Fruit fly (Drosophila melanogaster) whole organism: ENCODE data around the gene CG9915.

ENCODE experiments used
- CG8478 ChIP-seq: fragments of >200 bp; optimal IDR thresholded peaks from 2 replicates; lab custom pipeline; 2018; ENCODE audit warnings: inconsistent platforms
- Dll ChIP-seq: fragments of >200 bp; optimal IDR thresholded peaks from 2 replicates; lab custom pipeline; 2017
- EcR ChIP-seq, 2 experiments: fragments of >200 bp; optimal IDR thresholded peaks; 2 replicates each; lab custom pipeline; 2017; ENCODE audit warnings: missing biosample characterization in 2 of 2, missing genetic modification characterization in 2 of 2, missing genetic modification reagents in 2 of 2
- pan ChIP-seq: fragments of >200 bp; optimal IDR thresholded peaks from 2 replicates; lab custom pipeline; 2017
- psq ChIP-seq: fragments of >200 bp; optimal IDR thresholded peaks from 2 replicates; lab custom pipeline; 2017
- usp ChIP-seq: fragments of >200 bp; optimal IDR thresholded peaks from 2 replicates; lab custom pipeline; 2017; ENCODE audit warnings: missing biosample characterization, missing genetic modification characterization, mixed read lengths

The CG9915 gene

DNA sequence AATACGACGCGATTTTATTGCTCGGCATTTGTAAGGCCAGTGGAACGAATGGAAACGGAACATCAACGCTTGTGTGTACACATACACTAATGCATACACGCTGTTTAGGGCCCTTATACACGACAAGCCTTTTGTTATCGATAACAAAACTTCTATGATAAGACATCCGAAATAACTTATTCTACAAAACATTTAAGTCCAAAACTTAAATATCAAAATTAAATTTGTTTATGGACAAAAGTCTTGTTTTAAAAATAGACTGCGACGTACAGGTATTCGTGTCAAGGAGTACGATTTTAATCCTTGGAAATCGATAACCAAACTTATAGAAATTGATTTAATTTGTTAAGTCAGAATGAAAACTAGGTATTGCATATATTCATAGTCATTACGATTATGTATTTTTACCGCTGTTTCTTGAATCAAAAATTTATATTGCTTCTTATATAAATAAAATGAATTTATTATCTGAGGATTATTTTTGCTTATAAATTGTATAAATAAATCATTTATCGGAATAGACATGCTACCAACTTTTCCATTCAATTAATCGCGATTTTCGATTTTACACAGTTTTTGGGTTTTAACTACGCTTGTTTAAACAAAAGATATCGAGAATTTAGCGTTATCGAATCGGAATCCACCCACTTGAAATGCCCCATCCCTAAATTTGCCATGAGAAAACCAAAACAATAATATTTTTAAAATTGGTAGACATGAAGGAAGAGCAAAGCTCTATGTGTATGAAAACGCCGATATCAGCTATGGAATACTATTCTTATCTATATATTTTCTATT, at the start of gene CG9915, which contains the start of gene SWIP:
Gene CG9915 (minus strand): TSS at position 61 of the 798 bp plus-strand sequence.
Gene SWIP (plus strand): TSS at position 632 of the 798 bp plus-strand sequence.
- TF ChIP-seq EcR (GFP tag; optimal IDR thresholded peaks at IDR 0.05; lab: Kevin White, UChicago) (no peak), CG8478 (lab: Kevin White, UChicago) (no peak), usp (no peak), psq (lab: Kevin White, UChicago) (no peak), pan (lab: Kevin White, UChicago) (no peak), Dll (lab: Kevin White, UChicago) (no peak)

DNA sequence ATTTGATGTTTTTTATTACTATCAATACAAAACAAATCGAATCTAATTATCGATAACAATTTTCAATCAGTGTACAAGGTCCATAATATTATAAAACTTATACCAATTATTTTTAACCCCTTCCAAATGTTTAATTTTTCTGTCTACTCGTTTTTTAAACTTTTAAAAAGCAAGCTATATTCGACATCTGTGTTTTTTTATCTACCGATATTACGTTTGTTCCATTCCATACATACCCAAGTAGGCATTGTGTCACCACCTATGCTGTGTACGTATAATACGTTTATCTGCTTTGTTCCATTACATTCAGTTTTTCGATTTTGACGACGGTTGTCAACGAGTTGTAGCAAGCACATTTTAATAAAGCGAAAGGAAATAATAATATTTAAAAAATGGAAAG, 48.4 kb upstream of the CG9915 start, which contains the start of gene nonA:
Gene nonA (plus strand): TSS at position 264 of the 400 bp plus-strand sequence.
- TF ChIP-seq CG8478 (lab: Kevin White, UChicago) (no peak), pan (lab: Kevin White, UChicago) (no peak), Dll (lab: Kevin White, UChicago) (no peak), EcR (GFP tag; optimal IDR thresholded peaks at IDR 0.05; lab: Kevin White, UChicago) (no peak), psq (lab: Kevin White, UChicago) (no peak), usp (no peak)

DNA sequence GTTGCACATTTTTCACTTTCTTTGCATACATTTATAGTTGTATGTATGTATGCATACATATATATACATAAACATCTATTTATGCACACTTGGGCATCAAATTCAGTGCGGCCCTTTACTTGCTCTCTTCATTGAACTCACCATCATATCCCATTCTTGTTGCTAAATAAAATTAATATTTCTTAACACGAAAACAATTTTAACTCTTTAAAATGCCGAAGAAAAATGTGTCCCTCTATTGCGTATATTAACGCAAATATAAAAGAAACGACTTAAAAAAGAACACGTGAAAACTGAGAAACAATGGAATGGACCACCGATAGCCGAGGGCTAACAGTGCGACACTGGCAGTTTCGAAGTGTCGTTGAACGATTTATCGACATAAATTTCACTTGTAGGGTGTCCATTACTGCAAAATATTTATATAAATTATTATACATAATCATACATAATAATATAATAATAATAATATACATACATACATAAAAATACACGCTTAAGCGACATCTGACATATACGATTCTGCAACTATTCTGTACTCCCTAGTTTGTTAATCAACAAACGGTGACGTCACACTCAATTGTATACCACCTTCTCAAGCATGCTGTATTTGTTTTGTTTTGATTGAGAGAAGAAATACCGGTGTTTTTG, 45.9 kb upstream of the CG9915 start, which contains the start of the genes U2af50 and PIG-Q:
Gene U2af50 (minus strand): TSS at position 370 of the 651 bp plus-strand sequence.
Gene PIG-Q (plus strand): TSS at position 474 of the 651 bp plus-strand sequence.
- TF ChIP-seq Dll (lab: Kevin White, UChicago) (no peak), EcR (GFP tag; optimal IDR thresholded peaks at IDR 0.05; lab: Kevin White, UChicago) (no peak), pan (lab: Kevin White, UChicago) (no peak), CG8478 (lab: Kevin White, UChicago) (no peak), psq (lab: Kevin White, UChicago) (no peak), usp (no peak)

DNA sequence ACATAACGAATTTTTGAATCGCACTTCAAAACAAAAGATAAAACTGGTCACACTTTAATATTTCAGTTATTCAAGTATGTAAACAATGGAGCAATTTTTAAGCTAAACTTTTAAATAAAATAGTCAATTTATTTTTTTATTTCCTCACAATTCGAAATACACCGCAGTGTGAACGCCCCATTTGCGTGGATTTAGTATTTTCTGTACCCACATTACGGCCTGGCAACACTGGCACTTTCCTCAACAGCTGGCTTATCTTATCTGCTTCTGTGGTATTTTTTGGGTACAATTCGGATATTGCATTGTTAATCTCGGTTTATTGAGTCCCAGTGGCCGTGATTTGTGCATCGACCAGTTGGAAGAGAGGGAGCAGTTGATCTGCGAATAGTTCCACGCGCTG, 37.1 kb upstream of the CG9915 start, which contains the start of gene sl:
Gene sl (plus strand): TSS at position 254 of the 400 bp plus-strand sequence.
- TF ChIP-seq usp (no peak), psq (lab: Kevin White, UChicago) (no peak), CG8478 (lab: Kevin White, UChicago) (no peak), pan (lab: Kevin White, UChicago) (no peak), EcR (GFP tag; optimal IDR thresholded peaks at IDR 0.05; lab: Kevin White, UChicago) (no peak), Dll (lab: Kevin White, UChicago) (no peak)

DNA sequence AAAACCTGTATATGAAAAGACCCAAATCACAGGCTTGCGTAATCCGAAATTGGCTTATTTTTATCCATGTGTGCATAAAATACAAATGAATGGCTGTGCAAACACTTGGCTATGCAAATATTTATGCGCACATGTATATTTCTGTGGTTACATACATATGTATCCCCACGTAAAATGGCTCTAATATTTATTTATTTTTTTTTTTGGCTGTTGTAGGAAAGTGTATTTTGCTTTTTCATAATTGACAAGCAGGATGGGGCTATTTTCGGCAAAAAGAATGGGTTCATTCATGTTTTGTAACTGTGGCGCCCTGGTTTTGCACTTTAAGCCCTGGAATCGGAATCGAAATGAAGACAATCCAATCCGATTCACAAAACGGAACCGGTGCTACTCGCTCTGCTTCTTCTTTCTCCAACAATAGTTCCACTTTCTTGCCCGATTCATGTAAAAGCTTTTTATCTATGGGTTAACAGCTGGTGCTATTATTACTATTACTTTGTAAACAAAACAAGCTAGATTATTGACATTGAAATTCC, 22.2 kb upstream of the CG9915 start:
- TF ChIP-seq EcR (GFP tag; optimal IDR thresholded peaks at IDR 0.05; lab: Kevin White, UChicago) (no peak), usp (no peak), pan (lab: Kevin White, UChicago) (no peak), Dll (lab: Kevin White, UChicago) (no peak), CG8478 (lab: Kevin White, UChicago) (no peak), psq (lab: Kevin White, UChicago) (no peak)

DNA sequence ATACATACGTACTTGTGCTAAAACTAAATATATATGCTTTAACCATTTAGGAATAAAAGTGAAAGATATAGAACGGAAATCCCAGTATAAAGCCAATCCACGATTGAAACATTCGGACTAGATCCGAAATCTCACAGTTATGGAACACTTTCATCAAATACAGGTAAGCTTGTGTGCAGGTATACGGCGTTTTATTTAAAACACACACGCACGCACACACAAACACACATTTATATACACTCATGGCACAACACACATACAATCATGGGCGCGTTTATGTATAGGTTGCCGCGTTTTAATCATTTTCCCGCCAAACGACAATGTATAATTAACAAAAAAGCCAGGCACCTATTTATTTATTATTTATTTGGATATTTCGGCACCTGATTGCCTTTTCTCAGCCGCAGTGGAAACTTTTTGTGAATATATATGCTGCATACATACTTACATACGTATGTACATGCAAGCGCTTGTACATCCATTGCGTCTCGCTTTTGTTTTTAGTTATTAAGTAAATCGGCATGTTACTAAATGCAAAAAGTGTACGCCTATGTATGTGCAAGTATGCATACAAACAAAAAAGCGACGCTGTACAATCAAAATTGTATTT, 21.4 kb upstream of the CG9915 start:
- TF ChIP-seq usp, result no peak
- TF ChIP-seq Dll (lab: Kevin White, UChicago), result no peak
- no peak for TF ChIP-seq psq (lab: Kevin White, UChicago)
- TF ChIP-seq CG8478 (lab: Kevin White, UChicago), result no peak

DNA sequence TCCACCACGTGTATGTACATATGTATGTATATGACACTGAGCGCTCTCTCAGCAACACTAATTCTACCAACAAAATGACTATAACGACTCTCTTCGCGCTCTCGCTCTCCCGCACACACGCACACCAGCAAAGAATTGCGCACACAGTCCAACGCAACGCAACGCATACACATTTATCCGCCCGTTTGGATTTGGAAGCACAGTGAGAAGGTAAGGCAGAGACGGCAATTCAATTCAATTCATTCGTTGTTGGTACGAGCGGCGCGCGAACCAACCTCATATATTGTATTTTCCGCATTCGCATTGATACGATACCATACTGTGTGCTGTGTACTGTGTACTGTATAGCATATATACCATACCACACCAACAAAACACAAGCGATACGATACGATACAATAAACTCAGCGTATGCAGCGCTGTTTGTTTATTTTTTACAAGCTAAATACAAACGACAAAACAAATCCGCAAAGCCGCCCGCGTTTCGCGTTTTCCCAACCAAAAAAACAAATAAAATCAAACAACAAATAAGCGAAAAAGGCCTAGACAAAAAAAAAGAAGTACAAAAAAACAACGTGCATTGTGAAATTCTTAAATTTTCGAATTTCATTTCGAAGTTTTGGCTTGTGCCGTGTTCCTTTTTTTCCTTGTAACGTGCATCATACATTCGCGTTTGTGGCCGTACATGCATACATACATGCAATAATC, 20.6 kb upstream of the CG9915 start, which contains the start of the genes CG9921 and Dsp1:
Gene CG9921 (minus strand): TSS at position 167 of the 708 bp plus-strand sequence.
Gene Dsp1 (plus strand): TSS at position 179 of the 708 bp plus-strand sequence.
- TF ChIP-seq usp (no peak), Dll (lab: Kevin White, UChicago) (no peak), psq (lab: Kevin White, UChicago) (no peak), EcR (GFP tag; optimal IDR thresholded peaks at IDR 0.05; lab: Kevin White, UChicago) (no peak), pan (lab: Kevin White, UChicago) (no peak), CG8478 (lab: Kevin White, UChicago) (no peak)

DNA sequence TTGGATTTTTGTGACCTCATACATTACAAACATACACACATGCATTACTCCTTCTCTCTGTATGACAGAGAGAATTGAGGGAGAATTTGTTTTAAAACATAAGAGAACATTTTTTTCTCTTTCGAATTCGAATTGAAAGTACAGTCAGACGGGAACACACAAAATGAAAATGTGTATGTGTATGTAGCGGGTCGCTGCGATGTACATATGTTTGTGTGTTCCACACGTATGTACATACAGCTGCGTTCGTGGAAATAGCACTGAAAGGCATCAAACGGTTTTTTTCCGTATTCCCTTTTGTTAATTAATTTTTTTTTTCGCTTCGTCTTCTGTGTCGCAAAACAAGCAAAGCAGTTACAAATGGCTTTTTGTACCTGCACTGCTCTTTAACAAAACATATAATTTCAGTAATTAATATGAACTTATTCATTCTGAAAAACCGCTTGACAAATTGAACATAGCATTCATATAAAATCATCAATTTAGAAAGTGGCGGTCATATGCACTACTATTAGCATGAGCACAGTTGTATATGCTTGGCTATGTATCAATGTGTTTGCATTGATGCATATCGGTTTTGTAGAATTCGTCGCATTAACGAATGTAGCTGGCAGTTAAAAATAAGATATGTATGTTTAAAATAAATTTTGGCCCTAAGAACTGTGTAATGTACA, 19.8 kb upstream of the CG9915 start:
- TF ChIP-seq CG8478 (lab: Kevin White, UChicago), result no peak
- no peak for TF ChIP-seq psq (lab: Kevin White, UChicago)

DNA sequence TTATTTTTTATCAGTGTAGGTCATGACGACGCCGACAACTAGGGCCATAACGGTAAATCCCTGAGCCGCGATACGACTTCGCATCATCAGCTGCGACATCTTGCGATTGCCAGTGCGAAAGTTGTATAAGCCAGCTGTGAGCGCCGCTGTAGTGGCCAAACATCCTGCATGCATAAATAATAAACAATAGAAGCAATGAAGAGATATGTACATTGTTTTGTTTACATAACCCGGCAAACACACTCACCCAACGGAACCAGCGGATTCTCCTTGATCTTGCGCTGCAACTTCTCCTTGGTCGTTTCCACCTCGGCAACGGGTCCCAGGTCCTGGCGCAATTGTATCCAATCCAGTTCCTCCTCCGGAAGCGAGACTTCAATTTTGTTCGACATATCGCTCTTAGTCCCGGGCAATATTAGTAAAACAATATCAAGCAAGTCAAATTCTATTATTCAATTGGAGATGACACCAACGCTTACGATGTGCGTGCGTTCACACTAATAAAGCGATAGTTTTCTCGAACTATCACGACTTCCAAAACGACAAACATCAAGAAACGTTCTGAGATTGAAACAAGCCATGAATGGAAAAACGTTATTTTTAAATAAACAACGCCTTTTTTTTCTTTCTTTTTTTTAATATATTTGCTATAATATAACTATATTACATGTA, 18.8 kb upstream of the CG9915 start:
- TF ChIP-seq psq (lab: Kevin White, UChicago) (no peak), Dll (lab: Kevin White, UChicago) (no peak), CG8478 (lab: Kevin White, UChicago) (no peak), EcR (GFP tag; optimal IDR thresholded peaks at IDR 0.05; lab: Kevin White, UChicago) (no peak), usp (no peak), pan (lab: Kevin White, UChicago) (no peak)
